Worm (Caenorhabditis elegans): ENCODE results near the gene Y48A6B.8.
A peak's percentile ranks its signal among the peaks of the same experiment; 100 is the strongest.

Y48A6B.8 gene

ce11 chrIII:11066691-11067090 lies 37.5 kb upstream of the Y48A6B.8 start:
- TF ChIP-seq sdc-2 (tag; optimal IDR thresholded peaks at IDR 0.05), result no peak
- TF ChIP-seq dve-1 (tag; optimal IDR thresholded peaks at IDR 0.05), result peak; percentile 80
- TF ChIP-seq nfya-1 (tag; optimal IDR thresholded peaks at IDR 0.05), result peak; percentile 48
- 0 out of 2 replicates have a peak, but pooled peaks have one; percentile 26 for TF ChIP-seq unc-3 (GFP tag; conservative IDR thresholded peaks at IDR 0.05)
- no peak for TF ChIP-seq unc-3 (tag; optimal IDR thresholded peaks at IDR 0.05)
- peak; percentile 23 for TF ChIP-seq ceh-19 (GFP tag; optimal IDR thresholded peaks at IDR 0.05)
- peak; percentile 5 for TF ChIP-seq ceh-18 (tag; optimal IDR thresholded peaks at IDR 0.05)
- TF ChIP-seq C38D4.7 (GFP tag; optimal IDR thresholded peaks at IDR 0.05), result no peak
- TF ChIP-seq zip-5 (tag; optimal IDR thresholded peaks at IDR 0.05), result no peak
- peak; percentile 26 for TF ChIP-seq elt-2 (tag; optimal IDR thresholded peaks at IDR 0.05)
- no peak for TF ChIP-seq ceh-48 (tag; optimal IDR thresholded peaks at IDR 0.05)
- TF ChIP-seq tbx-2 (tag; optimal IDR thresholded peaks at IDR 0.05), result peak; percentile 5

ce11 chrIII:11064576-11064975 lies 35.3 kb upstream of the Y48A6B.8 start:
- TF ChIP-seq hlh-6 (tag; optimal IDR thresholded peaks at IDR 0.05), result no peak
- no peak for TF ChIP-seq nhr-11 (tag; optimal IDR thresholded peaks at IDR 0.05)
- TF ChIP-seq ceh-30 (tag; optimal IDR thresholded peaks at IDR 0.05), result no peak
- no peak for TF ChIP-seq pha-2 (tag; optimal IDR thresholded peaks at IDR 0.05)
- no peak for TF ChIP-seq pros-1 (tag; optimal IDR thresholded peaks at IDR 0.05)
- TF ChIP-seq ama-1 (optimal IDR thresholded peaks at IDR 0.05), result no peak
- no peak for TF ChIP-seq ceh-9 (tag; optimal IDR thresholded peaks at IDR 0.05)
- no peak for TF ChIP-seq ztf-16 (tag; optimal IDR thresholded peaks at IDR 0.05)
- no peak for TF ChIP-seq Y22D7AL.16 (tag; optimal IDR thresholded peaks at IDR 0.05)
- no peak for TF ChIP-seq nhr-232 (tag; optimal IDR thresholded peaks at IDR 0.05)
- no peak for TF ChIP-seq odd-2 (tag; optimal IDR thresholded peaks at IDR 0.05)
- TF ChIP-seq ets-4 (tag; optimal IDR thresholded peaks at IDR 0.05), result no peak
- TF ChIP-seq C38D4.7 (GFP tag; optimal IDR thresholded peaks at IDR 0.05), result no peak
- TF ChIP-seq fax-1 (tag; optimal IDR thresholded peaks at IDR 0.05), result no peak
- no peak for TF ChIP-seq unc-3 (GFP tag; conservative IDR thresholded peaks at IDR 0.05)
- no peak for TF ChIP-seq unc-3 (tag; optimal IDR thresholded peaks at IDR 0.05)
- TF ChIP-seq pha-4 (tag; optimal IDR thresholded peaks at IDR 0.05), result no peak
- no peak for TF ChIP-seq hlh-8 (tag; optimal IDR thresholded peaks at IDR 0.05)

- no peak for TF ChIP-seq ceh-6 (GFP tag; optimal IDR thresholded peaks at IDR 0.05)
- peak; percentile 24 for TF ChIP-seq nfya-1 (tag; optimal IDR thresholded peaks at IDR 0.05)
- peak; percentile 20 for TF ChIP-seq ceh-30 (tag; optimal IDR thresholded peaks at IDR 0.05)
- TF ChIP-seq elt-2 (tag; optimal IDR thresholded peaks at IDR 0.05), result peak; percentile 34
- TF ChIP-seq ceh-45 (GFP tag; IDR thresholded peaks at IDR 0.05), result no peak
- no peak for TF ChIP-seq F13H6.1 (tag; optimal IDR thresholded peaks at IDR 0.05)
- TF ChIP-seq ttx-3 (tag; optimal IDR thresholded peaks at IDR 0.05), result no peak
- TF ChIP-seq unc-3 (GFP tag; conservative IDR thresholded peaks at IDR 0.05), result no peak
- TF ChIP-seq unc-3 (tag; optimal IDR thresholded peaks at IDR 0.05), result no peak
- peak; percentile 21 for TF ChIP-seq tbx-2 (tag; optimal IDR thresholded peaks at IDR 0.05)
- TF ChIP-seq nhr-11 (tag; optimal IDR thresholded peaks at IDR 0.05), result no peak
- TF ChIP-seq ceh-24 (tag; optimal IDR thresholded peaks at IDR 0.05), result no peak
- no peak for TF ChIP-seq unc-86 (tag; optimal IDR thresholded peaks at IDR 0.05)
Observed at ce11 chrIII:11063259-11063658, 34.0 kb upstream of the Y48A6B.8 start, which contains the start of gene rsa-2. rsa-2 (plus strand) TSS chrIII:11063479.

- TF ChIP-seq ceh-34 (tag; optimal IDR thresholded peaks at IDR 0.05) (no peak), ceh-2 (tag; optimal IDR thresholded peaks at IDR 0.05) (no peak), pat-9 (tag; optimal IDR thresholded peaks at IDR 0.05) (no peak), ceh-9 (tag; optimal IDR thresholded peaks at IDR 0.05) (no peak), elt-2 (tag; optimal IDR thresholded peaks at IDR 0.05) (peak; percentile 71), hlh-6 (tag; optimal IDR thresholded peaks at IDR 0.05) (no peak)
Observed at ce11 chrIII:11059775-11060174, 30.5 kb upstream of the Y48A6B.8 start.

Data from whole organism, late embryonic.